Worm (Caenorhabditis elegans) whole organism, L4/young adult: ENCODE results near the gene srt-28.

Experiments
- W03F9.2 ChIP-seq: fragments of 150-350 bp; optimal IDR thresholded peaks from 2 replicates; lab custom pipeline; 2014; ENCODE audit warnings: missing biosample characterization, missing genetic modification characterization
- him-1 ChIP-seq: sonication (generic microtip); optimal IDR thresholded peaks from 2 replicates; lab custom pipeline; 2016; ENCODE audit warnings: missing genotype, missing genetic modification reagents, missing genetic modification characterization, missing compliant biosample characterization

- TF ChIP-seq him-1 = no peak
- TF ChIP-seq W03F9.2 (tag; lab: Kevin White, UChicago) = peak; percentile 43
These were observed 19.0 kb downstream of the srt-28 start, which contains the start of gene Y45G12B.2 for ce11 chrV:2694389-2694788.
